Fruit fly (Drosophila melanogaster): Measurements from ENCODE around the gene Pgant7.
A peak's percentile ranks its signal among the peaks of the same experiment; 100 is the strongest.

Gene Pgant7

dm6 chrX:18512271-18512679 lies 12.5 kb upstream of the Pgant7 start, which contains the start of gene Ggt-1:
Gene Ggt-1 (minus strand): TSS chrX:18512521.
- TF ChIP-seq CG13204 (GFP tag; optimal IDR thresholded peaks at IDR 0.05) (peak; percentile 82), CG4496 (GFP tag; IDR thresholded peaks at IDR 0.05) (peak; percentile 39; the same call in 1 of the 3 replicates), gl (tag; optimal IDR thresholded peaks at IDR 0.05) (no peak)

- TF ChIP-seq Snoo (tag; optimal IDR thresholded peaks at IDR 0.05): no peak
- TF ChIP-seq CG14655 (GFP tag; optimal IDR thresholded peaks at IDR 0.05): no peak
- TF ChIP-seq Pif1B (GFP tag; optimal IDR thresholded peaks at IDR 0.05): no peak
- no peak for TF ChIP-seq CG17806 (tag; optimal IDR thresholded peaks at IDR 0.05)
- no peak for TF ChIP-seq CG10348 (GFP tag; IDR thresholded peaks at IDR 0.05)
- TF ChIP-seq CG4496 (GFP tag; IDR thresholded peaks at IDR 0.05): no peak
- no peak for TF ChIP-seq EcR (GFP tag; optimal IDR thresholded peaks at IDR 0.05)
- no peak for TF ChIP-seq CG12605 (GFP tag; IDR thresholded peaks at IDR 0.05)
- TF ChIP-seq Pif1A (GFP tag; optimal IDR thresholded peaks at IDR 0.05): no peak
- TF ChIP-seq CG9948 (tag; optimal IDR thresholded peaks at IDR 0.05): no peak
- TF ChIP-seq rn (GFP tag; IDR thresholded peaks at IDR 0.05): no peak
- TF ChIP-seq CG13204 (GFP tag; optimal IDR thresholded peaks at IDR 0.05): no peak
- TF ChIP-seq CG32121 (GFP tag; IDR thresholded peaks at IDR 0.05): no peak
- TF ChIP-seq D1 (tag; optimal IDR thresholded peaks at IDR 0.05): no peak
- no peak for TF ChIP-seq Ets98B (GFP tag; IDR thresholded peaks at IDR 0.05)
- TF ChIP-seq CG8301 (tag; optimal IDR thresholded peaks at IDR 0.05): no peak
- no peak for TF ChIP-seq gl (tag; optimal IDR thresholded peaks at IDR 0.05)
- TF ChIP-seq fd96Ca (GFP tag; IDR thresholded peaks at IDR 0.05): no peak
- TF ChIP-seq CG8159 (tag; optimal IDR thresholded peaks at IDR 0.05): no peak
Measured at dm6 chrX:18510884-18511283, 11.1 kb upstream of the Pgant7 start.

dm6 chrX:18509430-18509829 lies 9.6 kb upstream of the Pgant7 start:
- TF ChIP-seq CG14655 (GFP tag; optimal IDR thresholded peaks at IDR 0.05): no peak
- no peak for TF ChIP-seq Pif1A (GFP tag; optimal IDR thresholded peaks at IDR 0.05)
- no peak for TF ChIP-seq gl (tag; optimal IDR thresholded peaks at IDR 0.05)
- TF ChIP-seq CG10348 (GFP tag; IDR thresholded peaks at IDR 0.05): no peak
- TF ChIP-seq rn (GFP tag; IDR thresholded peaks at IDR 0.05): no peak
- no peak for TF ChIP-seq Pif1B (GFP tag; optimal IDR thresholded peaks at IDR 0.05)
- no peak for TF ChIP-seq CG9948 (tag; optimal IDR thresholded peaks at IDR 0.05)
- no peak for TF ChIP-seq D1 (tag; optimal IDR thresholded peaks at IDR 0.05)

- TF ChIP-seq CG17806 (tag; optimal IDR thresholded peaks at IDR 0.05) (no peak), CG15710 (tag; optimal IDR thresholded peaks at IDR 0.05) (no peak), CG14655 (GFP tag; optimal IDR thresholded peaks at IDR 0.05) (no peak), CG13204 (GFP tag; optimal IDR thresholded peaks at IDR 0.05) (no peak), D1 (tag; optimal IDR thresholded peaks at IDR 0.05) (no peak), rn (GFP tag; IDR thresholded peaks at IDR 0.05) (no peak), Pif1B (GFP tag; optimal IDR thresholded peaks at IDR 0.05) (no peak), CG34367 (tag; optimal IDR thresholded peaks at IDR 0.05) (no peak), Ets98B (GFP tag; IDR thresholded peaks at IDR 0.05) (no peak), gl (tag; optimal IDR thresholded peaks at IDR 0.05) (no peak), CG10348 (GFP tag; IDR thresholded peaks at IDR 0.05) (no peak), EcR (GFP tag; optimal IDR thresholded peaks at IDR 0.05) (no peak), CG32121 (GFP tag; IDR thresholded peaks at IDR 0.05) (no peak)
Measured at dm6 chrX:18508565-18508964, 8.8 kb upstream of the Pgant7 start.

DNA sequence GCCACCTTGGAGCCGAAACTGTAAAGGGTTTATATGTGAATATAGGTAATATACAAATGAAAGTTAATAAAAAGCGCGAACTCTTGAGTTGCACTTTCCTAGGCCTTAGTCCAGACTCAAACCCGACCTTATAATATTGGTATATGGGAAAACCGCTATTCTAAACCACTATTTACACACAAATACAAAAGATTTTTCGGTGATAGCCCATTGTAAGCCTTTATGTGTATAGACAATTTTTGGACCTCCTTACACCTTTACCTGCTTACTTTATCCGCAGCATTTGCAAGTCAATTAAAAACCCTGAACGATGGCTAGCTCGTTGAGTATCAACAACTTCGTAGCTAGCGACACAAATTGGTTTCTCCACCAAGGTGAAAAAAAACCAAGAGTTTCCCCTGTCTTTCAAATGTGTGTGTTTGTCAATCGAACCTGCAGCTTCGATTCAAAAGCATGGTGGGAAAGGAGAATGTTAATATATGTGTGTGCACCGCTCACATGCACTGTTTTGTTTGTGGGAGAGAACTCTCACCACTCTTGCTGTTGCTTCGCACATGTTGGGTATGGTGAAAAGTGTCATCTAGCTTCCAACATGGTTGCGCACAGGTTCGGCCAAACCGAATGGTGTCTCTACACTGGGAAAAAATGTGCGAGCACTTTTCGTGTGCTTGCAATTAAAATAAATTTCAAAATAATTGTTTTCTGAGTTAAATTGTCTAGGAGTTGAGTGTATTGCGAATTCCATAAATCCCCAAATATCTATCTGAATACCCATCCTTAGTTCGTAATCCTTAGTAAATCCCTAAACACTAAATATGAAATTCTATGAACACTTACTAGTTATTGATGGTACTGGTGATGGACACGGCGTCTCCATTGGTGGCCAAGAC lies 7.1 kb upstream of the Pgant7 start:
- peak; percentile 65 for TF ChIP-seq CG17806 (tag; optimal IDR thresholded peaks at IDR 0.05)
- TF ChIP-seq CG32121 (GFP tag; IDR thresholded peaks at IDR 0.05): peak; percentile 82
- peak; percentile 30 for TF ChIP-seq gl (tag; optimal IDR thresholded peaks at IDR 0.05)
- peak; percentile 49 for TF ChIP-seq Snoo (tag; optimal IDR thresholded peaks at IDR 0.05)
- peak; percentile 67 for TF ChIP-seq CG34367 (tag; optimal IDR thresholded peaks at IDR 0.05)
- peak; percentile 69 for TF ChIP-seq CG8301 (tag; optimal IDR thresholded peaks at IDR 0.05)
- peak; percentile 70; the same call in 1 of the 2 replicates for TF ChIP-seq rn (GFP tag; IDR thresholded peaks at IDR 0.05)
- no peak for TF ChIP-seq CG13204 (GFP tag; optimal IDR thresholded peaks at IDR 0.05)
- TF ChIP-seq Pif1A (GFP tag; optimal IDR thresholded peaks at IDR 0.05): peak; percentile 77
- peak; percentile 85 for TF ChIP-seq CG12605 (GFP tag; IDR thresholded peaks at IDR 0.05)
- peak; percentile 83 for TF ChIP-seq fd96Ca (GFP tag; IDR thresholded peaks at IDR 0.05)
- TF ChIP-seq D1 (tag; optimal IDR thresholded peaks at IDR 0.05): peak; percentile 17
- peak; percentile 71 for TF ChIP-seq Pif1B (GFP tag; optimal IDR thresholded peaks at IDR 0.05)
- peak; percentile 86 for TF ChIP-seq Ets98B (GFP tag; IDR thresholded peaks at IDR 0.05)
- peak; percentile 38 for TF ChIP-seq CG15710 (tag; optimal IDR thresholded peaks at IDR 0.05)
- TF ChIP-seq CG8159 (tag; optimal IDR thresholded peaks at IDR 0.05): peak; percentile 57
- peak; percentile 92 for TF ChIP-seq CG4496 (GFP tag; IDR thresholded peaks at IDR 0.05)
- TF ChIP-seq CG10348 (GFP tag; IDR thresholded peaks at IDR 0.05): no peak
- TF ChIP-seq CG14655 (GFP tag; optimal IDR thresholded peaks at IDR 0.05): no peak
- TF ChIP-seq CG9948 (tag; optimal IDR thresholded peaks at IDR 0.05): peak; percentile 57
- TF ChIP-seq EcR (GFP tag; optimal IDR thresholded peaks at IDR 0.05): peak; percentile 3
